Fruit fly (Drosophila melanogaster) whole organism, wandering third instar larva: ENCODE results near the gene CG34265.
A peak's percentile ranks its signal among the peaks of the same experiment; 100 is the strongest.

ENCODE experiments used
- Abd-B ChIP-seq: fragments of >200 bp; optimal IDR thresholded peaks from 2 replicates; lab custom pipeline; 2017; ENCODE audit warnings: missing biosample characterization, missing genetic modification characterization
- CG32264 ChIP-seq: fragments of 200-800 bp; sonication (Bioruptor generic); optimal IDR thresholded peaks from 2 replicates; lab custom pipeline; 2016; ENCODE audit warnings: missing biosample characterization, missing genetic modification characterization
- CG9705 ChIP-seq: fragments of 200-800 bp; sonication (Bioruptor generic); optimal IDR thresholded peaks from 2 replicates; lab custom pipeline; 2018; ENCODE audit warnings: missing biosample characterization, mild to moderate bottlenecking, missing genetic modification characterization
- CrebA ChIP-seq: fragments of 200-800 bp; sonication (Bioruptor generic); optimal IDR thresholded peaks from 2 replicates; lab custom pipeline; 2016; ENCODE audit warnings: missing biosample characterization, mild to moderate bottlenecking, missing genetic modification characterization, borderline replicate concordance
- Dfd ChIP-seq: fragments of >200 bp; optimal IDR thresholded peaks from 2 replicates; lab custom pipeline; 2017; ENCODE audit warnings: missing biosample characterization, missing genetic modification characterization
- Dif ChIP-seq: fragments of 200-275, 200-300 bp; sonication (Bioruptor generic); optimal IDR thresholded peaks from 2 replicates; lab custom pipeline; 2018; ENCODE audit warnings: missing biosample characterization, missing genetic modification characterization; ENCODE audit not compliant: partially characterized antibody
- GATAd ChIP-seq: sonication (Bioruptor generic); optimal IDR thresholded peaks from 2 replicates; lab custom pipeline; 2016; ENCODE audit warnings: missing biosample characterization, missing genetic modification characterization
- HLH106 ChIP-seq: fragments of 200-800 bp; optimal IDR thresholded peaks from 3 replicates; lab custom pipeline; 2019; ENCODE audit warnings: missing biosample characterization, mild to moderate bottlenecking, missing genetic modification characterization, moderate library complexity
- Hnf4 ChIP-seq: fragments of 200-800 bp; sonication (Bioruptor generic); optimal IDR thresholded peaks from 2 replicates; lab custom pipeline; 2016; ENCODE audit warnings: missing biosample characterization, mild to moderate bottlenecking, missing genetic modification characterization
- Hr78 ChIP-seq: fragments of >200 bp; optimal IDR thresholded peaks from 2 replicates; lab custom pipeline; 2017; ENCODE audit warnings: missing biosample characterization, missing genetic modification characterization
- Hr83 ChIP-seq: fragments of 200-300 bp; sonication (Bioruptor generic); optimal IDR thresholded peaks from 2 replicates; lab custom pipeline; 2016; ENCODE audit warnings: missing biosample characterization, mild to moderate bottlenecking, missing genetic modification characterization, moderate library complexity; ENCODE audit not compliant: poor library complexity, severe bottlenecking
- Jra ChIP-seq: sonication (Bioruptor generic); optimal IDR thresholded peaks from 2 replicates; lab custom pipeline; 2016; ENCODE audit warnings: missing biosample characterization, missing genetic modification characterization
- Mio ChIP-seq: sonication (Bioruptor generic); optimal IDR thresholded peaks from 2 replicates; lab custom pipeline; 2016; ENCODE audit warnings: missing biosample characterization, missing genetic modification characterization
- Myc ChIP-seq: fragments of >200 bp; optimal IDR thresholded peaks from 2 replicates; lab custom pipeline; 2017
- N ChIP-seq: fragments of >200 bp; optimal IDR thresholded peaks from 2 replicates; lab custom pipeline; 2018; ENCODE audit warnings: missing biosample characterization, missing external identifiers, missing genetic modification characterization
- OdsH ChIP-seq: fragments of 200-800 bp; sonication (Bioruptor generic); optimal IDR thresholded peaks from 2 replicates; lab custom pipeline; 2016; ENCODE audit warnings: missing biosample characterization, mild to moderate bottlenecking, missing genetic modification characterization
- Rel ChIP-seq, 2 experiments: fragments of 200-800 bp; sonication (Bioruptor generic) in 1 of 2; optimal IDR thresholded peaks; 2 replicates in 1 of 2; 3 replicates in 1 of 2; lab custom pipeline; 2016 to 2019; ENCODE audit warnings: mild to moderate bottlenecking in 2 of 2, missing biosample characterization in 2 of 2, missing genetic modification characterization in 2 of 2, moderate library complexity in 1 of 2
- Sp1 ChIP-seq: fragments of 200-800 bp; sonication (Bioruptor generic); optimal IDR thresholded peaks from 3 replicates; lab custom pipeline; 2019; ENCODE audit warnings: missing biosample characterization, mild to moderate bottlenecking, missing genetic modification characterization, moderate library complexity
- Vsx2 ChIP-seq: fragments of 200-300, 225-300 bp; sonication (Bioruptor generic); optimal IDR thresholded peaks from 2 replicates; lab custom pipeline; 2018; ENCODE audit warnings: missing biosample characterization, missing genetic modification characterization; ENCODE audit not compliant: partially characterized antibody
- br ChIP-seq: fragments of 200-800 bp; sonication (Bioruptor generic); optimal IDR thresholded peaks from 2 replicates; lab custom pipeline; 2016; ENCODE audit warnings: missing biosample characterization, missing genetic modification characterization
- brk ChIP-seq: fragments of 200-800 bp; sonication (Bioruptor generic); optimal IDR thresholded peaks from 2 replicates; lab custom pipeline; 2016; ENCODE audit warnings: missing biosample characterization, mild to moderate bottlenecking, missing genetic modification characterization
- dl ChIP-seq, 2 experiments: fragments of 175-275, 200-275 bp in 1 of 2; fragments of 200-275 bp in 1 of 2; sonication (Bioruptor generic); optimal IDR thresholded peaks; lab custom pipeline; 2018; ENCODE audit warnings: mild to moderate bottlenecking in 2 of 2, missing biosample characterization in 2 of 2, missing genetic modification characterization in 2 of 2, moderate library complexity in 2 of 2; ENCODE audit not compliant: partially characterized antibody in 2 of 2, insufficient read depth in 1 of 2
- dmrt93B ChIP-seq: fragments of 200-800 bp; sonication (Bioruptor generic); optimal IDR thresholded peaks from 2 replicates; lab custom pipeline; 2018; ENCODE audit warnings: missing biosample characterization, mild to moderate bottlenecking, missing genetic modification characterization
- dsf ChIP-seq: sonication (Bioruptor generic); optimal IDR thresholded peaks from 2 replicates; lab custom pipeline; 2016; ENCODE audit warnings: missing biosample characterization, missing genetic modification characterization, borderline replicate concordance
- ey ChIP-seq: fragments of 200-800 bp; sonication (Bioruptor generic); optimal IDR thresholded peaks from 2 replicates; lab custom pipeline; 2016; ENCODE audit warnings: missing biosample characterization, missing genetic modification characterization
- foxo ChIP-seq, 2 experiments: fragments of 200-800 bp; sonication (Bioruptor generic); optimal IDR thresholded peaks; 2 replicates in 1 of 2; 3 replicates in 1 of 2; lab custom pipeline; 2016 to 2017; ENCODE audit warnings: missing biosample characterization in 2 of 2, missing genetic modification characterization in 2 of 2
- fru ChIP-seq: fragments of 200-800 bp; sonication (Bioruptor generic); optimal IDR thresholded peaks from 3 replicates; lab custom pipeline; 2016; ENCODE audit warnings: missing biosample characterization, mild to moderate bottlenecking, missing genetic modification characterization
- h ChIP-seq: fragments of 200-800 bp; sonication (Bioruptor generic); optimal IDR thresholded peaks from 3 replicates; lab custom pipeline; 2016; ENCODE audit warnings: missing biosample characterization, mild to moderate bottlenecking, missing genetic modification characterization
- jim ChIP-seq: fragments of 175-275, 200-325 bp; sonication (Bioruptor generic); optimal IDR thresholded peaks from 2 replicates; lab custom pipeline; 2016; ENCODE audit warnings: missing biosample characterization, mild to moderate bottlenecking, missing genetic modification characterization
- lola ChIP-seq: fragments of >200 bp; optimal IDR thresholded peaks from 2 replicates; lab custom pipeline; 2017; ENCODE audit warnings: missing biosample characterization, missing genetic modification characterization
- pan ChIP-seq: fragments of >200 bp; optimal IDR thresholded peaks from 2 replicates; lab custom pipeline; 2017
- psq ChIP-seq: fragments of 200-800 bp; sonication (Bioruptor generic); optimal IDR thresholded peaks from 3 replicates; lab custom pipeline; 2017; ENCODE audit warnings: missing biosample characterization, mild to moderate bottlenecking, missing genetic modification characterization, moderate library complexity
- rgr ChIP-seq: fragments of 200-800 bp; sonication (Bioruptor generic); optimal IDR thresholded peaks from 3 replicates; lab custom pipeline; 2016; ENCODE audit warnings: missing biosample characterization, mild to moderate bottlenecking, missing genetic modification characterization
- sage ChIP-seq: fragments of 200-800 bp; sonication (Bioruptor generic); optimal IDR thresholded peaks from 2 replicates; lab custom pipeline; 2016; ENCODE audit warnings: missing biosample characterization, mild to moderate bottlenecking, missing genetic modification characterization
- sv ChIP-seq: fragments of 200-800 bp; sonication (Bioruptor generic); optimal IDR thresholded peaks from 3 replicates; lab custom pipeline; 2016; ENCODE audit warnings: missing biosample characterization, missing genetic modification characterization
- tai ChIP-seq: sonication (Bioruptor generic); optimal IDR thresholded peaks from 2 replicates; lab custom pipeline; 2016; ENCODE audit warnings: missing biosample characterization, missing genetic modification characterization
- usp ChIP-seq: fragments of >200 bp; optimal IDR thresholded peaks from 2 replicates; lab custom pipeline; 2017; ENCODE audit warnings: missing biosample characterization, missing genetic modification characterization
- woc ChIP-seq: sonication (Bioruptor generic); optimal IDR thresholded peaks from 2 replicates; lab custom pipeline; 2016; ENCODE audit warnings: missing biosample characterization, mild to moderate bottlenecking, missing genetic modification characterization

Gene CG34265

dm6 chr3L:3236319-3236718, 31.9 kb upstream of the CG34265 start:
- TF ChIP-seq CG9705 (no peak), psq (no peak), pan (no peak), Dfd (GFP tag; lab: Kevin White, UChicago) (no peak), usp (GFP tag; lab: Kevin White, UChicago) (no peak), h (GFP tag; lab: Kevin White, UChicago) (no peak), Hnf4 (no peak), Myc (lab: Kevin White, UChicago) (no peak), Mio (no peak), dmrt93B (GFP tag; lab: Kevin White, UChicago) (no peak), Abd-B (GFP tag; lab: Kevin White, UChicago) (no peak), ey (GFP tag; lab: Kevin White, UChicago) (no peak)

dm6 chr3L:3239033-3239752, 29.1 kb upstream of the CG34265 start, which contains the start of gene CG17746:
CG17746 (minus strand) TSS chr3L:3239578.
- TF ChIP-seq Dfd (GFP tag; lab: Kevin White, UChicago) (no peak), Abd-B (GFP tag; lab: Kevin White, UChicago) (no peak), Mio (no peak), CG32264 (no peak), Hr83 (peak; percentile 50), CG9705 (no peak), h (GFP tag; lab: Kevin White, UChicago) (peak; percentile 48), CrebA (no peak), tai (no peak), pan (no peak), dl (GFP tag; optimal IDR thresholded peaks at IDR 0.05; lab: Kevin White, UChicago; ENCODE audit: insufficient read depth in 1 of 2, partially characterized antibody in 2 of 2) (no peak), HLH106 (tag; lab: Kevin White, UChicago) (peak; percentile 2), Rel (GFP tag; optimal IDR thresholded peaks at IDR 0.05; lab: Kevin White, UChicago) (no peak), Rel (tag; optimal IDR thresholded peaks at IDR 0.05; lab: Kevin White, UChicago) (no peak), woc (no peak), brk (GFP tag; lab: Kevin White, UChicago) (peak; percentile 31), ey (GFP tag; lab: Kevin White, UChicago) (peak; percentile 4), Sp1 (GFP tag; lab: Kevin White, UChicago) (no peak), GATAd (no peak), sv (GFP tag; lab: Kevin White, UChicago) (peak; percentile 17), dsf (GFP tag; lab: Kevin White, UChicago) (no peak), usp (GFP tag; lab: Kevin White, UChicago) (no peak), Jra (peak; percentile 10), fru (GFP tag; lab: Kevin White, UChicago) (peak; percentile 3), Hnf4 (peak; percentile 53), Myc (lab: Kevin White, UChicago) (no peak), N (GFP tag; lab: Kevin White, UChicago) (no peak), jim (no peak), sage (no peak), OdsH (GFP tag; lab: Kevin White, UChicago) (no peak), dmrt93B (GFP tag; lab: Kevin White, UChicago) (no peak), psq (no peak), foxo (GFP tag; optimal IDR thresholded peaks at IDR 0.05; lab: Kevin White, UChicago) (peak in 1 of 2 experiments; percentile 35), br (GFP tag; lab: Kevin White, UChicago) (no peak), rgr (GFP tag; lab: Kevin White, UChicago) (peak; percentile 44), lola (no peak), Vsx2 (GFP tag; lab: Kevin White, UChicago) (no peak), Dif (GFP tag; lab: Kevin White, UChicago) (peak; percentile 6), Hr78 (GFP tag; lab: Kevin White, UChicago) (no peak)
